Worm (Caenorhabditis elegans): ENCODE data around the gene C16A11.7.

DNA sequence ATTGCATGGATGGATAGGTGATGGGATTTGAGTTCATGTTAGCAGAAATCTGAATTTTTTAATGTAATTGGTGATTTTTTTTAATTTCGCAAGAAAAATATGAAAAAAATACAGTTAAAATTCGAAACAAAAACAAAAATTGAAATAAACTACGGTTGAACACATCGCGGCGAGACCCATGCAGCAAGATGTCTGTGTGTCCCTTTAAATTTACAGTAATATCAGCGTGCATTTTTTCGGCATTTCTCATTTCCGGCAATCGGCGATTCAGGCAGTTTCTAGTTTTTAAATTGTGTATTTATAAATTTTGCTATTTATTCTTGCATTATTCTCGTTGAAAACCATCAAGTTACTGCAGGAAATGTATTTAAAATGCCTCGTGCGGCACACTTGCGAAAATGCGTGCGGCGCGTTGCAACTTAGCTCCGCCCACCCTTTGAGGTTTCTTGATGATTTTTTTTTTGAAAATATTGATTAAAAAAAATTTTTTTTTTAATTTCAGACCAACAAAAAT is 19.0 kb downstream of the C16A11.7 start, which contains the start of the genes fbxc-44 and C16A11.2:
- TF ChIP-seq dao-5 (tag; optimal IDR thresholded peaks at IDR 0.05) (no peak), him-1 (tag; optimal IDR thresholded peaks at IDR 0.05) (no peak)
